Worm (Caenorhabditis elegans): ENCODE data around the gene clec-129.

Gene clec-129

DNA sequence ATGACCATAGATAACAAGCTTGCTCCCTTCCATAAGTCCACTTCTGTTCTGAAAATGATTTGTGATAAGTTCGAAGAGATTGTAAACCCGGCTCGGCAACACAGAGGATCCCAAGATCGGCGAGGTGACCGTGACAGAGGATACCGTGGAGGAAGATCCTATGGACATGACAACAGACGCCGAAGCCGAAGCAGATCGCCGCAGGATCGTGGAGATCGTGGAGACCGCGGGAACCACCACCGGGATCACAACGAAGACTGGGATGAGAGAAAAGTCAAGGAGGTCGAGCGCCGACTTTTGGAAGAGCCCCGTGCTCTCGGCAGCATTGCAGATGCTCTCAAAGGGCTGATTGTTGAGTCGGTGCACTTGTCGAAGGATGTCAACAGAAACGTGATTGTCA is 33.3 kb downstream of the clec-129 start:
- no peak for TF ChIP-seq him-1 (tag; optimal IDR thresholded peaks at IDR 0.05)
- no peak for TF ChIP-seq W03F9.2 (tag; optimal IDR thresholded peaks at IDR 0.05)
- TF ChIP-seq dao-5 (tag; optimal IDR thresholded peaks at IDR 0.05) = no peak

DNA sequence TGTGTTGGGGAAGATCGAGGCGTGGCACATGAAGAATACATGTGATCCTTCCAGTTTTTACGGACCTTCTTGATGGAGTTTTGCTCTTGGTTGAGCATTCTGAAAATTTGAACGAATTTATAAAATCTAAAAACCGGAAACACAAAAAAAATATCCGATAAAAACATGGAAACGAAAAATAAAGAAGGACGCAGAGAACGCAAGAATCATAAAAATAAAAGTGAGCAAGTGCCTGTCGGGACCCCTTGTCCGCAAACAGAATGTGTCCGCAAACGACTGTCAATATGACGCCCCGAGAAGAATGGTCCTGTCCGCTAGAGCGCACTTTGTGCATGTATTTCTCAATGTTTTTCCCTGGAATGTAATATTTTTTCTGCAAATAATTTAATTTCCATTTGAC is 38.5 kb downstream of the clec-129 start, which contains the start of gene Y49F6A.5:
Gene Y49F6A.5 (minus strand): TSS at position 101 of the 400 bp plus-strand sequence.
- TF ChIP-seq dao-5 (tag; optimal IDR thresholded peaks at IDR 0.05) = no peak
- TF ChIP-seq W03F9.2 (tag; optimal IDR thresholded peaks at IDR 0.05) = no peak
- no peak for TF ChIP-seq him-1 (tag; optimal IDR thresholded peaks at IDR 0.05)

DNA sequence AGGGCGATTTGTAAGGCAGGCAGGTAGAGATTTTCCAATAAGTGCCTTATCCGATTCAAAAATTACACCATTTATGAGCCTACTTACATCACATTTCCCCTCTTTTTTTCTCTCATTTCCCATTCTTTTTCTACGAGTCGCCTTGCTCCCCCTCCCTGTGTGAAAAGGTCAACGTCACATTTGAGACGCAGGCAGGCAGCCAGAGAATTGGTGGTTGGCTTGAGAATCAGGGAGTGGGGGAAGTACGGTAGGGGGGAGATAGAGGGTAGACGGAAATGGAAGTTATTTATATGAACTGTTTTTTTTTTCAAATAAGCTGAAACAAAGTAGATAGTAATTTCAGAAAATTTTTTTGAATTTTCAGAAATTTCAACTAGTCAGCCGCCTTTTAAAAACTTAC is 45.3 kb downstream of the clec-129 start:
- TF ChIP-seq W03F9.2 (tag; optimal IDR thresholded peaks at IDR 0.05) (no peak), dao-5 (tag; optimal IDR thresholded peaks at IDR 0.05) (no peak), him-1 (tag; optimal IDR thresholded peaks at IDR 0.05) (no peak)

DNA sequence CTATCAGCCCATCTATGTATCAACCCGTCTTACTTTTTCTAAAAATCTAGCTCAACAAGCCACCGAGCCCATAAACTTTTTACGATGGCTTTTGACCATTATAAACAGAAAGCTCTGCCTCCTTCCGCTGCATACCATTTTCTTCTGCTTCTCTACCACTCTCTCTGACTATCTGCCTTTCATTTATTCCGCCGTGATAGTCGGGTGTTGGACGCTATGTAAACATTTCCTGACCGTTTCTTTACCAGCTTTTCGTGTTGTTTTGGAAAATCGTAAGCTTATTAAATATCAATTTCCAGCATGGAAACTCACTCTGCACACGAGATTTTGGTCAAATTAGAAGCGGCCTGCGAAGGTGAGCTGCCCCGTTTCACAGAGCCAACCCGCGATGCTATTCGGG is 46.2 kb downstream of the clec-129 start, which contains the start of gene F40E12.1:
Gene F40E12.1 (plus strand): TSS at position 301 of the 400 bp plus-strand sequence.
- TF ChIP-seq W03F9.2 (tag; optimal IDR thresholded peaks at IDR 0.05) = no peak
- TF ChIP-seq dao-5 (tag; optimal IDR thresholded peaks at IDR 0.05) = no peak
- no peak for TF ChIP-seq him-1 (tag; optimal IDR thresholded peaks at IDR 0.05)

DNA sequence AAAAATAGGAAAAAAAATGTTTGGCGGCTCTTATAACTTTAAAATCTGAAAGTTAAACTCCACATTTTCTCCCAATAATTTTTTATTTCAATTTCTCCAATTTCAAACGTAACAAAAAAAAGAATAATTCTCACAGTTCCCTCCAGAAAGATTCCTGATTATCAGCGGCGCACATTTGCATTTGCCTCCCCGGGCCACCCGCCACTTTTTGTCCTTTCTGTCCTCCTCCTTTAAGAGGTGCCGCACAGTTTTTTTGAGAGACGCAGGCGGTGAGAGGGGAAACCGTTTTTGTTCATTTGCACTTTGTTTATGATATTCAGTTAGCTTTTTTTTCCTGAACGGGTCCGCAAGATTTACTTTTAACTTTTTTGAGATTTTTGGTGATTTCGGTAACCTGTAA is 49.6 kb downstream of the clec-129 start:
- no peak for TF ChIP-seq W03F9.2 (tag; optimal IDR thresholded peaks at IDR 0.05)
- no peak for TF ChIP-seq dao-5 (tag; optimal IDR thresholded peaks at IDR 0.05)
- TF ChIP-seq him-1 (tag; optimal IDR thresholded peaks at IDR 0.05) = no peak

DNA sequence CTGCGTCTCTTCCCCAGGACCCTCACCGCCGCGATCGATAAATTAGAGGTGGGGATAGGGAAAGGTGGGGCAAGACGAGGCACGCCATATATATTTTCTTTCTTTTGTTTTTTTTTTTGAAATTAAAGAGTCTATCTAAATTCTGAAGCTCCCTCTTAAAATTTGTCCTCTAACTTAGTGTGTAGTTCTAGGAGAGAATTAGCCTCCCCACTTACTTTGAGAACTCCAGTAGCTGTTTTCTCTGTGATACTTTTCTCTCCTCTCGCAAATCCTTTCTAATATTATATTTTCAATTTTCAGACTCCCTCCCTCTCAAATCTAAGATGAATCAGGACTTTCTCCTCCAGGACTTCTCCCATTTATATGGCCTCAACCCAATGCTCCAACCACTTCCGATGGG is 50.7 kb downstream of the clec-129 start, which contains the start of gene M151.7:
Gene M151.7 (plus strand): TSS at position 301 of the 400 bp plus-strand sequence.
- TF ChIP-seq W03F9.2 (tag; optimal IDR thresholded peaks at IDR 0.05) (no peak), dao-5 (tag; optimal IDR thresholded peaks at IDR 0.05) (no peak), him-1 (tag; optimal IDR thresholded peaks at IDR 0.05) (no peak)

Measured in whole organism, L4/young adult.